Worm (Caenorhabditis elegans) whole organism, L1 larva: Measurements from ENCODE around the gene egl-5.

Source experiments
- C16A3.4 ChIP-seq: fragments of 150-350 bp; optimal IDR thresholded peaks from 2 replicates; lab custom pipeline; 2014; ENCODE audit warnings: missing biosample characterization, missing genetic modification characterization
- C34B4.2 ChIP-seq: sonication (generic microtip); optimal IDR thresholded peaks from 2 replicates; lab custom pipeline; 2017; ENCODE audit warnings: mild to moderate bottlenecking, missing genetic modification characterization, missing compliant biosample characterization
- F16B12.6 ChIP-seq: fragments of 150-350 bp; optimal IDR thresholded peaks from 2 replicates; lab custom pipeline; 2014; ENCODE audit warnings: missing biosample characterization, missing genetic modification characterization
- Y116A8C.19 ChIP-seq: sonication (generic microtip); optimal IDR thresholded peaks from 2 replicates; lab custom pipeline; 2016; ENCODE audit warnings: missing compliant biosample characterization, missing genetic modification characterization, borderline replicate concordance
- blmp-1 ChIP-seq: fragments of 150-350 bp; optimal IDR thresholded peaks from 2 replicates; lab custom pipeline; 2014; ENCODE audit warnings: missing biosample characterization, missing genetic modification characterization
- ceh-8 ChIP-seq: fragments of 200-800 bp; sonication (Bioruptor generic); optimal IDR thresholded peaks from 2 replicates; lab custom pipeline; 2018; ENCODE audit warnings: mild to moderate bottlenecking, missing genetic modification characterization, moderate library complexity, missing compliant biosample characterization
- ces-1 ChIP-seq: fragments of 150-350 bp; optimal IDR thresholded peaks from 2 replicates; lab custom pipeline; 2014; ENCODE audit warnings: missing biosample characterization, missing genetic modification reagents, missing genetic modification characterization
- dpl-1 ChIP-seq, 3 experiments: fragments of 150-350 bp in 2 of 3; sonication (generic microtip) in 1 of 3; optimal IDR thresholded peaks; 2 replicates each; lab custom pipeline; 2014 to 2017; ENCODE audit warnings: missing biosample characterization in 3 of 3, missing genetic modification characterization in 3 of 3, missing genetic modification reagents in 3 of 3
- dsc-1 ChIP-seq: sonication (generic microtip); optimal IDR thresholded peaks from 2 replicates; lab custom pipeline; 2016; ENCODE audit warnings: mild to moderate bottlenecking, missing genetic modification characterization, missing compliant biosample characterization
- efl-1 ChIP-seq, 4 experiments: fragments of 150-350 bp; optimal IDR thresholded peaks in 3 of 4; peaks in 1 of 4; 1 replicate in 1 of 4; 2 replicates in 3 of 4; lab custom pipeline; 2014; ENCODE audit warnings: missing biosample characterization in 2 of 4, missing genetic modification characterization in 2 of 4, missing genetic modification reagents in 2 of 4
- egl-13 ChIP-seq: sonication (generic microtip); optimal IDR thresholded peaks from 2 replicates; lab custom pipeline; 2016; ENCODE audit warnings: missing genotype, missing genetic modification reagents, missing genetic modification characterization, missing compliant biosample characterization
- elt-3 ChIP-seq, 6 experiments: fragments of 150-350 bp in 1 of 6; sonication (generic microtip); optimal IDR thresholded peaks; 2 replicates each; lab custom pipeline; 2017 to 2018; ENCODE audit warnings: missing biosample characterization in 6 of 6, missing genetic modification characterization in 6 of 6, inconsistent platforms in 1 of 6
- fkh-4 ChIP-seq: sonication (generic microtip); optimal IDR thresholded peaks from 2 replicates; lab custom pipeline; 2016; ENCODE audit warnings: missing compliant biosample characterization, missing genetic modification characterization, borderline replicate concordance
- fkh-8 ChIP-seq: sonication (generic microtip); optimal IDR thresholded peaks from 2 replicates; lab custom pipeline; 2016; ENCODE audit warnings: mild to moderate bottlenecking, missing genetic modification characterization, missing compliant biosample characterization
- hlh-4 ChIP-seq: sonication (generic microtip); optimal IDR thresholded peaks from 2 replicates; lab custom pipeline; 2016; ENCODE audit warnings: mild to moderate bottlenecking, missing genetic modification characterization, missing compliant biosample characterization
- irx-1 ChIP-seq: sonication (generic microtip); optimal IDR thresholded peaks from 2 replicates; lab custom pipeline; 2016; ENCODE audit warnings: missing genetic modification characterization, missing compliant biosample characterization
- lin-35 ChIP-seq, 2 experiments: fragments of 150-350 bp; optimal IDR thresholded peaks; 2 replicates each; lab custom pipeline; 2014; ENCODE audit warnings: missing biosample characterization in 2 of 2, missing genetic modification characterization in 2 of 2, missing genetic modification reagents in 2 of 2
- lsy-2 ChIP-seq, 2 experiments: fragments of 150-350 bp; optimal IDR thresholded peaks; 2 replicates each; lab custom pipeline; 2014; ENCODE audit warnings: missing biosample characterization in 2 of 2, missing genetic modification characterization in 2 of 2
- mab-9 ChIP-seq: fragments of 200-800 bp; sonication (Bioruptor generic); IDR thresholded peaks from 2 replicates; pipeline ENCODE4 v1.3.6; 2022; ENCODE audit warnings: missing genetic modification reagents, missing genetic modification characterization, missing compliant biosample characterization
- mef-2 ChIP-seq: fragments of 150-350 bp; optimal IDR thresholded peaks from 2 replicates; lab custom pipeline; 2014; ENCODE audit warnings: missing biosample characterization, missing genetic modification characterization
- nhr-11 ChIP-seq: fragments of 150-350 bp; optimal IDR thresholded peaks from 2 replicates; lab custom pipeline; 2014; ENCODE audit warnings: missing biosample characterization, missing genetic modification characterization
- nhr-20 ChIP-seq: sonication (generic microtip); optimal IDR thresholded peaks from 2 replicates; lab custom pipeline; 2016; ENCODE audit warnings: mild to moderate bottlenecking, missing genetic modification characterization, missing compliant biosample characterization
- nhr-47 ChIP-seq: sonication (generic microtip); optimal IDR thresholded peaks from 2 replicates; lab custom pipeline; 2016; ENCODE audit warnings: mild to moderate bottlenecking, missing genetic modification characterization, moderate library complexity, missing compliant biosample characterization
- nhr-71 ChIP-seq: sonication (generic microtip); optimal IDR thresholded peaks from 2 replicates; lab custom pipeline; 2016; ENCODE audit warnings: mild to moderate bottlenecking, missing genetic modification characterization, moderate library complexity, missing compliant biosample characterization
- nhr-77 ChIP-seq: fragments of 150-350 bp; optimal IDR thresholded peaks from 2 replicates; lab custom pipeline; 2014; ENCODE audit warnings: missing biosample characterization, missing genetic modification characterization
- nhr-85 ChIP-seq: sonication (generic microtip); peaks from one replicate; lab custom pipeline; 2016; ENCODE audit warnings: missing genetic modification characterization, inconsistent platforms, missing compliant biosample characterization
- pax-3 ChIP-seq: fragments of 200-800 bp; sonication (Bioruptor generic); optimal IDR thresholded peaks from 2 replicates; lab custom pipeline; 2018; ENCODE audit warnings: mild to moderate bottlenecking, missing genetic modification characterization, moderate library complexity, missing compliant biosample characterization
- pqm-1 ChIP-seq: sonication (generic microtip); optimal IDR thresholded peaks from 3 replicates; lab custom pipeline; 2017; ENCODE audit warnings: missing biosample characterization, missing genetic modification characterization
- skn-1 ChIP-seq: fragments of 150-350 bp; optimal IDR thresholded peaks from 2 replicates; lab custom pipeline; 2014; ENCODE audit warnings: missing biosample characterization, missing genetic modification characterization
- snpc-4 ChIP-seq: fragments of 150-350 bp; optimal IDR thresholded peaks from 2 replicates; lab custom pipeline; 2014; ENCODE audit warnings: missing biosample characterization, missing genetic modification characterization
- snu-23 ChIP-seq: sonication (generic microtip); optimal IDR thresholded peaks from 2 replicates; lab custom pipeline; 2016; ENCODE audit warnings: missing genetic modification characterization, missing compliant biosample characterization
- sox-4 ChIP-seq: sonication (generic microtip); optimal IDR thresholded peaks from 2 replicates; lab custom pipeline; 2016; ENCODE audit warnings: missing genetic modification characterization, missing compliant biosample characterization
- sptf-1 ChIP-seq: fragments of 150-350 bp; optimal IDR thresholded peaks from 2 replicates; lab custom pipeline; 2014; ENCODE audit warnings: missing biosample characterization, missing genetic modification characterization
- swsn-7 ChIP-seq: sonication (generic microtip); optimal IDR thresholded peaks from 2 replicates; lab custom pipeline; 2016; ENCODE audit warnings: missing genetic modification characterization, missing compliant biosample characterization
- unc-30 ChIP-seq: sonication (generic microtip); optimal IDR thresholded peaks from 2 replicates; lab custom pipeline; 2017; ENCODE audit warnings: missing biosample characterization, missing genetic modification characterization
- unc-62 ChIP-seq: fragments of 150-350 bp; optimal IDR thresholded peaks from 2 replicates; lab custom pipeline; 2014; ENCODE audit warnings: missing biosample characterization, missing genetic modification reagents, missing genetic modification characterization
- unc-86 ChIP-seq: sonication (generic microtip); optimal IDR thresholded peaks from 2 replicates; lab custom pipeline; 2016; ENCODE audit warnings: missing genetic modification characterization, missing compliant biosample characterization
- unc-98 ChIP-seq: fragments of 200-800 bp; sonication (Bioruptor generic); IDR thresholded peaks from 2 replicates; pipeline ENCODE4 v1.3.6; 2022; ENCODE audit warnings: missing genetic modification characterization, missing compliant biosample characterization
- vab-15 ChIP-seq: sonication (generic microtip); optimal IDR thresholded peaks from 2 replicates; lab custom pipeline; 2017; ENCODE audit warnings: missing genotype, mild to moderate bottlenecking, missing genetic modification characterization, missing compliant biosample characterization
- xbp-1 ChIP-seq: sonication (generic microtip); optimal IDR thresholded peaks from 2 replicates; lab custom pipeline; 2016; ENCODE audit warnings: missing genetic modification characterization, missing compliant biosample characterization
- ztf-11 ChIP-seq, 2 experiments: sonication (generic microtip); optimal IDR thresholded peaks; 2 replicates each; lab custom pipeline; 2016 to 2017; ENCODE audit warnings: missing genetic modification characterization in 2 of 2, missing biosample characterization in 1 of 2, missing compliant biosample characterization in 1 of 2

The egl-5 gene

ce11 chrIII:7824041-7824440 lies 9.9 kb downstream of the egl-5 start:
- TF ChIP-seq skn-1 (tag; lab: Kevin White, UChicago) (no peak), dpl-1 (GFP tag; optimal IDR thresholded peaks at IDR 0.05; lab: Kevin White, UChicago) (no peak), efl-1 (optimal IDR thresholded peaks at IDR 0.05; lab: Kevin White, UChicago) (no peak), efl-1 (GFP tag; optimal IDR thresholded peaks at IDR 0.05 in 1 of 2; lab: Kevin White, UChicago) (peak in 1 of 2 experiments; percentile 21), sptf-1 (tag; lab: Kevin White, UChicago) (no peak), vab-15 (tag; lab: Kevin White, UChicago) (no peak), unc-86 (tag; lab: Kevin White, UChicago) (peak; percentile 22)

- no peak for TF ChIP-seq C34B4.2 (tag; lab: Kevin White, UChicago)
- TF ChIP-seq xbp-1 (tag; lab: Kevin White, UChicago), result peak; percentile 1
- TF ChIP-seq nhr-71 (tag; lab: Kevin White, UChicago), result no peak
- TF ChIP-seq dpl-1 (GFP tag; optimal IDR thresholded peaks at IDR 0.05; lab: Kevin White, UChicago), result peak; percentile 14 to 65 (median 51)
- peak; percentile 4 for TF ChIP-seq skn-1 (tag; lab: Kevin White, UChicago)
- peak in 1 of 6 experiments; percentile 17 for TF ChIP-seq elt-3 (tag; optimal IDR thresholded peaks at IDR 0.05; lab: Kevin White, UChicago)
- TF ChIP-seq C16A3.4, result peak; percentile 28
- peak; percentile 51 for TF ChIP-seq blmp-1 (tag; lab: Kevin White, UChicago)
- TF ChIP-seq snu-23, result peak; percentile 24
- TF ChIP-seq unc-62 (GFP tag; lab: Kevin White, UChicago), result no peak
- no peak for TF ChIP-seq Y116A8C.19 (tag; lab: Kevin White, UChicago)
- TF ChIP-seq efl-1 (optimal IDR thresholded peaks at IDR 0.05; lab: Kevin White, UChicago), result peak; percentile 54 to 59
- peak; percentile 39 to 73 for TF ChIP-seq efl-1 (GFP tag; optimal IDR thresholded peaks at IDR 0.05 in 1 of 2; lab: Kevin White, UChicago)
- peak; percentile 7 for TF ChIP-seq F16B12.6 (tag; lab: Kevin White, UChicago)
- TF ChIP-seq lsy-2 (tag; optimal IDR thresholded peaks at IDR 0.05; lab: Kevin White, UChicago), result peak; percentile 33 to 69
- no peak for TF ChIP-seq ztf-11 (tag; optimal IDR thresholded peaks at IDR 0.05; lab: Kevin White, UChicago)
- peak; percentile 28 to 60 for TF ChIP-seq lin-35 (GFP tag; optimal IDR thresholded peaks at IDR 0.05; lab: Kevin White, UChicago)
- TF ChIP-seq sox-4 (tag; lab: Kevin White, UChicago), result no peak
- TF ChIP-seq, all 84 proteins: peak for 11
These were observed 14.6 kb downstream of the egl-5 start, which contains the start of the genes egl-45 and kcmf-1 for ce11 chrIII:7828576-7829461. Gene egl-45, minus strand, starts transcription at chrIII:7828626. Gene kcmf-1, plus strand, starts transcription at chrIII:7829411.

DNA sequence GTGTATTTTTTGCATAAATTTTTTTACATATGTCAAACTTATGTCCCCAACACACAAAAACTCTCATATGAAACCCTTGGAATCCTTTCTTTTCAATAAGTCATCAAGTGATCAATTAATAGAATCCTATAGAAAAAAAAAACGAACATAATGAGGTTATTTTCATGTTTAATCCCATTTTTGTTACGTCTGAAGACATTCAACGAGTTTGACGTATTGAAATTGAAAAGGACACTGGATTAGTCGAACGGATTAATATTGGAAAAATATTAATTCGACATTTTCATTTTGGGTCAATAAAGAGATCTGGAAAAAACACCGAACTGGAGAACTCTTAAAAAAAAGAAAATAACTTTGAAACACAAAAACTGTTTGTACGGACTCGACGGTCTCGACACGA lies 18.3 kb downstream of the egl-5 start:
- TF ChIP-seq ces-1 (GFP tag; lab: Kevin White, UChicago) (no peak), fkh-8 (tag; lab: Kevin White, UChicago) (peak; percentile 3), unc-30 (no peak), nhr-20 (tag; lab: Kevin White, UChicago) (no peak), pax-3 (tag; lab: Kevin White, UChicago) (peak; percentile 65), dsc-1 (tag; lab: Kevin White, UChicago) (peak; percentile 96), pqm-1 (no peak), sox-4 (tag; lab: Kevin White, UChicago) (peak; percentile 38), irx-1 (tag; lab: Kevin White, UChicago) (no peak)
- TF ChIP-seq, all 84 proteins: peak for 4

- no peak for TF ChIP-seq vab-15 (tag; lab: Kevin White, UChicago)
- TF ChIP-seq fkh-4 (tag; lab: Kevin White, UChicago), result peak; percentile 25
- peak; percentile 53 for TF ChIP-seq sox-4 (tag; lab: Kevin White, UChicago)
- no peak for TF ChIP-seq Y116A8C.19 (tag; lab: Kevin White, UChicago)
- no peak for TF ChIP-seq mab-9 (GFP tag; lab: Robert Waterston, UW)
- no peak for TF ChIP-seq nhr-85 (tag; lab: Kevin White, UChicago)
- TF ChIP-seq F16B12.6 (tag; lab: Kevin White, UChicago), result no peak
- no peak for TF ChIP-seq swsn-7 (tag; lab: Kevin White, UChicago)
- peak; percentile 35 for TF ChIP-seq nhr-71 (tag; lab: Kevin White, UChicago)
- peak; percentile 62 for TF ChIP-seq pax-3 (tag; lab: Kevin White, UChicago)
- TF ChIP-seq ces-1 (GFP tag; lab: Kevin White, UChicago), result no peak
- no peak for TF ChIP-seq efl-1 (optimal IDR thresholded peaks at IDR 0.05; lab: Kevin White, UChicago)
- no peak for TF ChIP-seq efl-1 (GFP tag; optimal IDR thresholded peaks at IDR 0.05 in 1 of 2; lab: Kevin White, UChicago)
- TF ChIP-seq fkh-8 (tag; lab: Kevin White, UChicago), result peak; percentile 32
- no peak for TF ChIP-seq pqm-1
- no peak for TF ChIP-seq unc-98
- TF ChIP-seq nhr-47 (tag; lab: Kevin White, UChicago), result peak; percentile 20
- no peak for TF ChIP-seq mef-2
- peak; percentile 28 for TF ChIP-seq egl-13
- TF ChIP-seq hlh-4, result no peak
- no peak for TF ChIP-seq ceh-8
- no peak for TF ChIP-seq nhr-77 (tag; lab: Kevin White, UChicago)
- no peak for TF ChIP-seq nhr-20 (tag; lab: Kevin White, UChicago)
- no peak for TF ChIP-seq snpc-4 (tag; lab: Kevin White, UChicago)
- no peak for TF ChIP-seq nhr-11 (tag; lab: Kevin White, UChicago)
- TF ChIP-seq snu-23, result no peak
These were observed 20.7 kb downstream of the egl-5 start for ce11 chrIII:7834848-7835247.
